Fruit fly (Drosophila melanogaster): Measurements from ENCODE around the gene CG43925.

dm6 chr2L:13219281-13220092 lies 43.3 kb downstream of the CG43925 start, which contains the start of the genes CG9426 and mRF1:
- TF ChIP-seq pan (optimal IDR thresholded peaks at IDR 0.05) (no peak), usp (GFP tag; optimal IDR thresholded peaks at IDR 0.05) (no peak)

All from whole organism.